Worm (Caenorhabditis elegans): ENCODE measurements around the gene mai-1.

DNA sequence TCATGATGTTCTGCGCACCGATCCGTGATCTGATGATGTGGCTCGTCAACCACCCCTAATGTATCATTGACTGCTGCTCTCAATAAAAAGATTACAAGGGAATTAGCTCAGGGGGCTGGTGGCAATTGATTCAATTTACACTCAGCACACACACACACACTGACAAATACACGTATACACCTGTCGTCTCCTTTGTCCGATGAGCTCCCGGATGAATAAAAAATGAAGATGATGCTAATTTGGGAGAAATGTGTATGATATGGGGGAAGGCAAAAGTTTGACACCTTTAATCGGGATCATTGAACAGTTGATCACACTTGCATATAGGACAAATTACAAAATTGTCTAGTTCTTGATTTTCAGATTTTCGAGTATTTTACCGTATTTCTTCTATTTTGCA is 49.3 kb downstream of the mai-1 start:
- TF ChIP-seq unc-39 (tag; optimal IDR thresholded peaks at IDR 0.05) (no peak), snpc-4 (tag; optimal IDR thresholded peaks at IDR 0.05) (no peak), elt-1 (tag; optimal IDR thresholded peaks at IDR 0.05) (no peak), nhr-77 (tag; optimal IDR thresholded peaks at IDR 0.05) (no peak), lin-39 (tag; optimal IDR thresholded peaks at IDR 0.05) (no peak), unc-62 (GFP tag; optimal IDR thresholded peaks at IDR 0.05) (no peak), nhr-23 (tag; optimal IDR thresholded peaks at IDR 0.05) (no peak), nhr-10 (tag; optimal IDR thresholded peaks at IDR 0.05) (no peak), aly-2 (tag; optimal IDR thresholded peaks at IDR 0.05) (no peak), elt-3 (tag; optimal IDR thresholded peaks at IDR 0.05) (no peak), mbf-1 (tag; optimal IDR thresholded peaks at IDR 0.05) (no peak), ztf-4 (tag; optimal IDR thresholded peaks at IDR 0.05) (no peak), nhr-129 (tag; optimal IDR thresholded peaks at IDR 0.05) (no peak), gmeb-1 (tag; optimal IDR thresholded peaks at IDR 0.05) (no peak)
